Fruit fly (Drosophila melanogaster) S2 (cell line): Measurements from ENCODE around the gene CG13258.

ENCODE experiments used
- CG8478 ChIP-seq: fragments of >200 bp; optimal IDR thresholded peaks from 2 replicates; lab custom pipeline; 2018
- CTCF ChIP-seq, 2 experiments: fragments of >200 bp; optimal IDR thresholded peaks; 2 replicates each; lab custom pipeline; 2018

- TF ChIP-seq CTCF (optimal IDR thresholded peaks at IDR 0.05; lab: Kevin White, UChicago) (no peak), CG8478 (no peak)
Measured at dm6 chr2L:16277922-16278321, 14.9 kb downstream of the CG13258 start.
